Fruit fly (Drosophila melanogaster) whole organism: ENCODE results near the gene CG12655.

Experiments used
- CG8478 ChIP-seq: fragments of >200 bp; optimal IDR thresholded peaks from 2 replicates; lab custom pipeline; 2018; ENCODE audit warnings: inconsistent platforms
- EcR ChIP-seq, 2 experiments: fragments of >200 bp; optimal IDR thresholded peaks; 2 replicates each; lab custom pipeline; 2017; ENCODE audit warnings: missing biosample characterization in 2 of 2, missing genetic modification characterization in 2 of 2, missing genetic modification reagents in 2 of 2
- pan ChIP-seq: fragments of >200 bp; optimal IDR thresholded peaks from 2 replicates; lab custom pipeline; 2017
- psq ChIP-seq: fragments of >200 bp; optimal IDR thresholded peaks from 2 replicates; lab custom pipeline; 2017
- usp ChIP-seq: fragments of >200 bp; optimal IDR thresholded peaks from 2 replicates; lab custom pipeline; 2017; ENCODE audit warnings: missing biosample characterization, missing genetic modification characterization, mixed read lengths

DNA sequence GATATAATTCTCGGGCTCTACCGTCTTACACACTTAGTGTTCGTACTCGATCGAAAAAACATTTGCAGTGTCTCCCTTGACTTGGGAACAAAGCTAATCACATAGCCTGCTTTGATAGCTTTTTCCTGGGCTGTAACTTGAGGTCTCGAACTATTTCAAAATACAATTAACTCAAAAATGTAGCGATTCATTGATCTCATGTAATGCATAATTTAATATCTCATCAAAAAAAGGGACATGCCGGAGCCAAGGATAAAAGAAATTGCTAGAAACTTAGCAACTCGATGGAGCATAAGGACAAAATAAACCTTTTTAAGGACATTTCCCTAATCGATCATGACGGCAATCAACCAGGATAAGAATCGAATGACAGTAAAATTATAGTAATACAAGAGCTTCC is 42.8 kb upstream of the CG12655 start, which contains the start of gene lky:
- TF ChIP-seq psq (lab: Kevin White, UChicago) (no peak), CG8478 (lab: Kevin White, UChicago) (no peak), EcR (GFP tag; optimal IDR thresholded peaks at IDR 0.05; lab: Kevin White, UChicago) (no peak), pan (lab: Kevin White, UChicago) (no peak), usp (GFP tag; lab: Kevin White, UChicago) (no peak)
